Fruit fly (Drosophila melanogaster) whole organism, embryonic: ENCODE data around the gene PAN3.

Experiments
- B-H2 ChIP-seq: fragments of 200-800 bp; sonication (Bioruptor generic); optimal IDR thresholded peaks from 2 replicates; lab custom pipeline; 2018; ENCODE audit warnings: missing biosample characterization, mild to moderate bottlenecking, missing genetic modification characterization
- BtbVII ChIP-seq: fragments of 200-800 bp; sonication (Bioruptor generic); optimal IDR thresholded peaks from 3 replicates; lab custom pipeline; 2017; ENCODE audit warnings: missing biosample characterization, mild to moderate bottlenecking, missing genetic modification characterization
- CG10321 ChIP-seq: fragments of 200-800 bp; sonication (Bioruptor generic); IDR thresholded peaks from 2 replicates; pipeline ENCODE4 v1.3.6; 2022; ENCODE audit warnings: missing biosample characterization, missing genetic modification characterization
- CG10431 ChIP-seq: fragments of 200-800 bp; sonication (Bioruptor generic); optimal IDR thresholded peaks from 3 replicates; lab custom pipeline; 2018; ENCODE audit warnings: missing biosample characterization, mild to moderate bottlenecking, missing genetic modification characterization
- CG12071 ChIP-seq: fragments of 200-800 bp; sonication (Bioruptor generic); optimal IDR thresholded peaks from 3 replicates; lab custom pipeline; 2018; ENCODE audit warnings: missing biosample characterization, mild to moderate bottlenecking, missing genetic modification characterization
- CG12155 ChIP-seq: fragments of 200-800 bp; sonication (Bioruptor generic); optimal IDR thresholded peaks from 3 replicates; lab custom pipeline; 2016; ENCODE audit warnings: missing biosample characterization, missing genetic modification characterization
- CG12236 ChIP-seq: fragments of 200-800 bp; sonication (Bioruptor generic); optimal IDR thresholded peaks from 2 replicates; lab custom pipeline; 2016; ENCODE audit warnings: missing biosample characterization, missing genetic modification characterization
- CG13424 ChIP-seq: fragments of 200-800 bp; sonication (Bioruptor generic); optimal IDR thresholded peaks from 2 replicates; lab custom pipeline; 2019; ENCODE audit warnings: missing biosample characterization, mild to moderate bottlenecking, missing genetic modification characterization, moderate library complexity
- CG14710 ChIP-seq: fragments of 200-800 bp; sonication (Bioruptor generic); optimal IDR thresholded peaks from 3 replicates; lab custom pipeline; 2019; ENCODE audit warnings: missing biosample characterization, mild to moderate bottlenecking, missing genetic modification characterization, moderate library complexity
- CG1603 ChIP-seq: fragments of 200-800 bp; sonication (Bioruptor generic); optimal IDR thresholded peaks from 2 replicates; lab custom pipeline; 2019; ENCODE audit warnings: missing biosample characterization, mild to moderate bottlenecking, missing genetic modification characterization, moderate library complexity
- CG17186 ChIP-seq: fragments of 200-800 bp; sonication (Bioruptor generic); optimal IDR thresholded peaks from 3 replicates; lab custom pipeline; 2017; ENCODE audit warnings: missing biosample characterization, missing genetic modification reagents, missing genetic modification characterization
- CG17568 ChIP-seq: fragments of 200-800 bp; sonication (Bioruptor generic); optimal IDR thresholded peaks from 2 replicates; lab custom pipeline; 2018; ENCODE audit warnings: missing biosample characterization, mild to moderate bottlenecking, missing genetic modification characterization, moderate library complexity
- CG1832 ChIP-seq: fragments of 200-800 bp; sonication (Bioruptor generic); optimal IDR thresholded peaks from 2 replicates; lab custom pipeline; 2017; ENCODE audit warnings: missing biosample characterization, mild to moderate bottlenecking, missing genetic modification characterization, inconsistent platforms
- CG30020 ChIP-seq: fragments of 200-800 bp; optimal IDR thresholded peaks from 2 replicates; lab custom pipeline; 2019; ENCODE audit warnings: missing biosample characterization, mild to moderate bottlenecking, missing genetic modification characterization, moderate library complexity
- CG30403 ChIP-seq: fragments of 200-800 bp; sonication (Bioruptor generic); optimal IDR thresholded peaks from 3 replicates; lab custom pipeline; 2016; ENCODE audit warnings: missing biosample characterization, missing genetic modification characterization
- CG34224 ChIP-seq: fragments of 200-800 bp; sonication (Bioruptor generic); IDR thresholded peaks from 3 replicates; pipeline ENCODE4 v1.3.6; 2022; ENCODE audit warnings: missing biosample characterization, missing genetic modification characterization; ENCODE audit not compliant: partially characterized antibody
- CG3847 ChIP-seq: fragments of 200-800 bp; sonication (Bioruptor generic); IDR thresholded peaks from 2 replicates; pipeline ENCODE4 v1.3.6; 2022; ENCODE audit warnings: missing biosample characterization, missing genetic modification characterization
- CG3995 ChIP-seq: fragments of 200-800 bp; sonication (Bioruptor generic); optimal IDR thresholded peaks from 3 replicates; lab custom pipeline; 2016; ENCODE audit warnings: missing biosample characterization, missing genetic modification characterization
- CG4424 ChIP-seq: fragments of 200-800 bp; sonication (Bioruptor generic); optimal IDR thresholded peaks from 3 replicates; lab custom pipeline; 2016; ENCODE audit warnings: missing biosample characterization, missing genetic modification characterization
- CG7928 ChIP-seq: fragments of 200-800 bp; sonication (Bioruptor generic); optimal IDR thresholded peaks from 2 replicates; lab custom pipeline; 2017; ENCODE audit warnings: missing biosample characterization, mild to moderate bottlenecking, missing genetic modification characterization
- CG9876 ChIP-seq: fragments of 200-800 bp; sonication (Bioruptor generic); optimal IDR thresholded peaks from 2 replicates; lab custom pipeline; 2016; ENCODE audit warnings: missing biosample characterization, missing genetic modification characterization
- CG9932 ChIP-seq: fragments of 200-800 bp; sonication (Bioruptor generic); IDR thresholded peaks from 2 replicates; pipeline ENCODE4 v1.3.6; 2022; ENCODE audit warnings: missing biosample characterization, missing genetic modification characterization
- Deaf1 ChIP-seq: fragments of 200-800 bp; optimal IDR thresholded peaks from 3 replicates; lab custom pipeline; 2019; ENCODE audit warnings: missing biosample characterization, mild to moderate bottlenecking, missing genetic modification characterization, moderate library complexity
- E2f2 ChIP-seq: fragments of 200-800 bp; sonication (Bioruptor generic); IDR thresholded peaks from 2 replicates; pipeline ENCODE4 v1.3.6; 2022; ENCODE audit warnings: missing biosample characterization, missing genetic modification characterization
- Ets65A ChIP-seq: fragments of 200-800 bp; sonication (Bioruptor generic); peaks from one replicate; lab custom pipeline; 2016; ENCODE audit warnings: missing biosample characterization, missing genetic modification characterization
- GATAe ChIP-seq: fragments of 200-800 bp; sonication (Bioruptor generic); conservative IDR thresholded peaks from 2 replicates; pipeline ENCODE4 v1.3.6; 2022; ENCODE audit warnings: missing biosample characterization, missing genetic modification characterization
- H2.0 ChIP-seq: fragments of 200-800 bp; sonication (Bioruptor generic); IDR thresholded peaks from 2 replicates; pipeline ENCODE4 v1.3.6; 2022; ENCODE audit warnings: missing biosample characterization, missing genetic modification characterization
- Hr51 ChIP-seq, 2 experiments: fragments of 200-800 bp; sonication (Bioruptor generic); optimal IDR thresholded peaks; 2 replicates in 1 of 2; 3 replicates in 1 of 2; lab custom pipeline; 2016 to 2018; ENCODE audit warnings: missing biosample characterization in 2 of 2, missing genetic modification characterization in 2 of 2, mild to moderate bottlenecking in 1 of 2, moderate library complexity in 1 of 2
- Mrtf ChIP-seq: fragments of 200-800 bp; sonication (Bioruptor generic); IDR thresholded peaks from 3 replicates; pipeline ENCODE4 v1.3.6; 2022; ENCODE audit warnings: missing biosample characterization, missing genetic modification characterization
- Nf-YB ChIP-seq: fragments of 200-800 bp; sonication (Bioruptor generic); optimal IDR thresholded peaks from 3 replicates; lab custom pipeline; 2019; ENCODE audit warnings: missing biosample characterization, mild to moderate bottlenecking, missing genetic modification characterization, moderate library complexity
- TFAM ChIP-seq: fragments of 200-800 bp; sonication (Bioruptor generic); optimal IDR thresholded peaks from 2 replicates; lab custom pipeline; 2017; ENCODE audit warnings: missing biosample characterization, missing genetic modification characterization, inconsistent platforms
- Tbp ChIP-seq: fragments of >200 bp; optimal IDR thresholded peaks from 2 replicates; lab custom pipeline; 2018; ENCODE audit warnings: missing biosample characterization, missing genetic modification characterization
- Vsx1 ChIP-seq: fragments of 200-800 bp; sonication (Bioruptor generic); optimal IDR thresholded peaks from 2 replicates; lab custom pipeline; 2017; ENCODE audit warnings: missing biosample characterization, mild to moderate bottlenecking, missing genetic modification characterization, missing genetic modification reagents
- bbx ChIP-seq: fragments of 200-800 bp; sonication (Bioruptor generic); IDR thresholded peaks from 2 replicates; pipeline ENCODE4 v1.3.6; 2022; ENCODE audit warnings: missing biosample characterization, missing genetic modification characterization; ENCODE audit not compliant: partially characterized antibody
- bsh ChIP-seq, 2 experiments: fragments of 200-800 bp; sonication (Bioruptor generic); optimal IDR thresholded peaks; 2 replicates each; lab custom pipeline; 2017 to 2018; ENCODE audit warnings: mild to moderate bottlenecking in 2 of 2, missing biosample characterization in 2 of 2, missing genetic modification characterization in 2 of 2, moderate library complexity in 1 of 2
- dimm ChIP-seq: fragments of 200-800 bp; sonication (Bioruptor generic); IDR thresholded peaks from 2 replicates; pipeline ENCODE4 v1.3.6; 2022; ENCODE audit warnings: missing biosample characterization, missing genetic modification characterization
- dmrt11E ChIP-seq: fragments of 200-800 bp; sonication (Bioruptor generic); optimal IDR thresholded peaks from 3 replicates; lab custom pipeline; 2018; ENCODE audit warnings: missing biosample characterization, mild to moderate bottlenecking, missing genetic modification characterization, moderate library complexity
- eve ChIP-seq, 2 experiments: fragments of >200 bp; optimal IDR thresholded peaks; 2 replicates each; lab custom pipeline; 2017; ENCODE audit warnings: missing biosample characterization in 2 of 2, missing genetic modification characterization in 2 of 2
- fu2 ChIP-seq: fragments of 200-800 bp; sonication (Bioruptor generic); optimal IDR thresholded peaks from 2 replicates; lab custom pipeline; 2016; ENCODE audit warnings: missing biosample characterization, missing genetic modification characterization
- h ChIP-seq: fragments of >200 bp; optimal IDR thresholded peaks from 2 replicates; lab custom pipeline; 2017
- ham ChIP-seq: fragments of 200-800 bp; sonication (Bioruptor generic); IDR thresholded peaks from 2 replicates; pipeline ENCODE4 v1.3.6; 2022; ENCODE audit warnings: missing biosample characterization, missing genetic modification characterization
- kni ChIP-seq: fragments of 200-800 bp; sonication (Bioruptor generic); optimal IDR thresholded peaks from 3 replicates; lab custom pipeline; 2017; ENCODE audit warnings: mild to moderate bottlenecking, missing biosample characterization, missing genetic modification reagents, missing genetic modification characterization
- p53 ChIP-seq: fragments of 200-800 bp; sonication (Bioruptor generic); optimal IDR thresholded peaks from 2 replicates; lab custom pipeline; 2016; ENCODE audit warnings: missing biosample characterization, missing genetic modification characterization
- peb ChIP-seq: fragments of 200-800 bp; sonication (Bioruptor generic); IDR thresholded peaks from 2 replicates; pipeline ENCODE4 v1.3.6; 2022; ENCODE audit warnings: missing biosample characterization, missing genetic modification characterization
- repo ChIP-seq: fragments of 200-800 bp; sonication (Bioruptor generic); optimal IDR thresholded peaks from 2 replicates; lab custom pipeline; 2016; ENCODE audit warnings: missing biosample characterization, missing genetic modification characterization
- run ChIP-seq: fragments of 200-800 bp; sonication (Bioruptor generic); optimal IDR thresholded peaks from 3 replicates; lab custom pipeline; 2018; ENCODE audit warnings: missing biosample characterization, mild to moderate bottlenecking, missing genetic modification characterization
- tin ChIP-seq: fragments of 200-800 bp; sonication (Bioruptor generic); optimal IDR thresholded peaks from 3 replicates; lab custom pipeline; 2016; ENCODE audit warnings: missing biosample characterization, missing genetic modification characterization
- trem ChIP-seq: fragments of 200-800 bp; optimal IDR thresholded peaks from 3 replicates; lab custom pipeline; 2019; ENCODE audit warnings: missing biosample characterization, mild to moderate bottlenecking, missing genetic modification characterization, moderate library complexity
- z ChIP-seq: fragments of 200-800 bp; sonication (Bioruptor generic); IDR thresholded peaks from 3 replicates; pipeline ENCODE4 v1.3.6; 2022; ENCODE audit warnings: missing biosample characterization, missing genetic modification characterization

PAN3 gene

dm6 chr3L:3070274-3071204 lies at the start of gene PAN3, which contains the start of gene CG32486 (continued):
- TF ChIP-seq Mrtf (GFP tag; lab: Robert Waterston, UW) = no peak
- peak; percentile 62 for TF ChIP-seq CG10431
- TF ChIP-seq tin (GFP tag; lab: Kevin White, UChicago) = peak; percentile 14
- peak; percentile 75 for TF ChIP-seq CG12071 (GFP tag; lab: Kevin White, UChicago)
- peak; percentile 72 for TF ChIP-seq CG3847
- peak in 1 of 2 experiments; percentile 14 for TF ChIP-seq bsh (GFP tag; optimal IDR thresholded peaks at IDR 0.05; lab: Kevin White, UChicago)
- TF ChIP-seq CG12155 = peak; percentile 51
- 0 out of 2 replicates have a peak, but pooled peaks have one; percentile 18 for TF ChIP-seq H2.0 (GFP tag; lab: Robert Waterston, UW)
- peak; percentile 26 for TF ChIP-seq CG9876 (GFP tag; lab: Kevin White, UChicago)
- no peak for TF ChIP-seq GATAe (GFP tag; lab: Robert Waterston, UW)
- TF ChIP-seq TFAM = no peak
- TF ChIP-seq dimm (GFP tag; lab: Robert Waterston, UW) = no peak
- peak; percentile 51 for TF ChIP-seq dmrt11E (tag; lab: Kevin White, UChicago)
- TF ChIP-seq bbx (GFP tag; lab: Robert Waterston, UW) = peak; percentile 84
- TF ChIP-seq peb (GFP tag; lab: Robert Waterston, UW) = no peak
- TF ChIP-seq Vsx1 (GFP tag; lab: Kevin White, UChicago) = peak; percentile 49
- no peak for TF ChIP-seq fu2 (GFP tag; lab: Kevin White, UChicago)
- peak; percentile 79 for TF ChIP-seq B-H2
- TF ChIP-seq eve (GFP tag; optimal IDR thresholded peaks at IDR 0.05; lab: Kevin White, UChicago) = no peak
- peak; percentile 53 for TF ChIP-seq CG1603 (tag; lab: Kevin White, UChicago)
- TF ChIP-seq Ets65A = peak; percentile 89
- peak; percentile 94 for TF ChIP-seq CG7928 (GFP tag; lab: Kevin White, UChicago)
- TF ChIP-seq CG3995 = peak; percentile 62
- TF ChIP-seq CG13424 (tag; lab: Kevin White, UChicago) = peak; percentile 43
- peak; percentile 20 for TF ChIP-seq kni
- TF ChIP-seq CG9932 (GFP tag; lab: Robert Waterston, UW) = peak; percentile 54
- TF ChIP-seq CG30020 (tag; lab: Kevin White, UChicago) = peak; percentile 67
- no peak for TF ChIP-seq h (lab: Kevin White, UChicago)
- peak; percentile 55 for TF ChIP-seq Deaf1 (tag; lab: Kevin White, UChicago)
- peak; percentile 49 for TF ChIP-seq p53 (GFP tag; lab: Kevin White, UChicago)
- no peak for TF ChIP-seq z (GFP tag; lab: Robert Waterston, UW)
- peak; percentile 59 for TF ChIP-seq CG34224
- TF ChIP-seq CG4424 (GFP tag; lab: Kevin White, UChicago) = peak; percentile 42
- peak in 1 of 2 experiments; percentile 3 for TF ChIP-seq Hr51 (GFP tag; optimal IDR thresholded peaks at IDR 0.05; lab: Kevin White, UChicago)
- TF ChIP-seq CG10321 = peak; percentile 86
- peak; percentile 42; the same call in 1 of the 2 replicates for TF ChIP-seq E2f2 (GFP tag; lab: Robert Waterston, UW)
- TF ChIP-seq CG17568 (GFP tag; lab: Kevin White, UChicago) = no peak
- peak; percentile 90 for TF ChIP-seq CG14710 (tag; lab: Kevin White, UChicago)
- TF ChIP-seq repo (GFP tag; lab: Kevin White, UChicago) = peak; percentile 70
- TF ChIP-seq BtbVII = no peak
- no peak for TF ChIP-seq CG12236 (GFP tag; lab: Kevin White, UChicago)
- TF ChIP-seq CG1832 = peak; percentile 68
- peak; percentile 38 for TF ChIP-seq CG30403 (GFP tag; lab: Kevin White, UChicago)
- no peak for TF ChIP-seq Tbp
- TF ChIP-seq CG17186 = peak; percentile 51
- peak; percentile 93 for TF ChIP-seq trem
- peak; percentile 46 for TF ChIP-seq run (tag; lab: Kevin White, UChicago)
- TF ChIP-seq ham (GFP tag; lab: Robert Waterston, UW) = no peak
- peak; percentile 32 for TF ChIP-seq Nf-YB (GFP tag; lab: Kevin White, UChicago)
